Fruit fly (Drosophila melanogaster) whole organism, embryonic: ENCODE results near the gene GILT3.

Experiments used
- CG12299 ChIP-seq: fragments of 200-800 bp; sonication (Bioruptor generic); optimal IDR thresholded peaks from 2 replicates; lab custom pipeline; 2018; ENCODE audit warnings: missing biosample characterization, mild to moderate bottlenecking, missing genetic modification characterization
- CG1602 ChIP-seq: fragments of 200-800 bp; sonication (Bioruptor generic); optimal IDR thresholded peaks from 3 replicates; lab custom pipeline; 2016; ENCODE audit warnings: missing biosample characterization, missing genetic modification characterization
- CG30403 ChIP-seq: fragments of 200-800 bp; sonication (Bioruptor generic); optimal IDR thresholded peaks from 3 replicates; lab custom pipeline; 2016; ENCODE audit warnings: missing biosample characterization, missing genetic modification characterization
- CG6175 ChIP-seq: fragments of 200-800 bp; sonication (Bioruptor generic); IDR thresholded peaks from 3 replicates; pipeline ENCODE4 v1.3.6; 2022; ENCODE audit warnings: missing biosample characterization, missing genetic modification characterization
- CkIIα-i1 ChIP-seq: fragments of 200-800 bp; sonication (Bioruptor generic); IDR thresholded peaks from 2 replicates; pipeline ENCODE4 v1.3.6; 2022; ENCODE audit warnings: missing biosample characterization, missing genetic modification characterization
- Elba2 ChIP-seq: fragments of 200-800 bp; sonication (Bioruptor generic); optimal IDR thresholded peaks from 3 replicates; lab custom pipeline; 2016; ENCODE audit warnings: missing biosample characterization, missing genetic modification characterization
- Lpt ChIP-seq: fragments of >200 bp; optimal IDR thresholded peaks from 2 replicates; lab custom pipeline; 2018; ENCODE audit warnings: missing biosample characterization, missing genetic modification characterization
- Rx ChIP-seq: fragments of 200-800 bp; sonication (Bioruptor generic); IDR thresholded peaks from 2 replicates; pipeline ENCODE4 v1.3.6; 2022; ENCODE audit warnings: missing biosample characterization, missing genetic modification characterization
- Spps ChIP-seq: fragments of 200-800 bp; sonication (Bioruptor generic); optimal IDR thresholded peaks from 2 replicates; lab custom pipeline; 2018; ENCODE audit warnings: missing biosample characterization, mild to moderate bottlenecking, missing genetic modification characterization
- ap ChIP-seq: fragments of 200-800 bp; sonication (Bioruptor generic); IDR thresholded peaks from 2 replicates; pipeline ENCODE4 v1.3.6; 2022; ENCODE audit warnings: missing biosample characterization, missing genetic modification characterization
- bbx ChIP-seq: fragments of 200-800 bp; sonication (Bioruptor generic); IDR thresholded peaks from 2 replicates; pipeline ENCODE4 v1.3.6; 2022; ENCODE audit warnings: missing biosample characterization, missing genetic modification characterization; ENCODE audit not compliant: partially characterized antibody
- hbn ChIP-seq: fragments of 200-800 bp; sonication (Bioruptor generic); IDR thresholded peaks from 2 replicates; pipeline ENCODE4 v1.3.6; 2022; ENCODE audit warnings: missing biosample characterization, missing genetic modification characterization; ENCODE audit not compliant: partially characterized antibody

DNA sequence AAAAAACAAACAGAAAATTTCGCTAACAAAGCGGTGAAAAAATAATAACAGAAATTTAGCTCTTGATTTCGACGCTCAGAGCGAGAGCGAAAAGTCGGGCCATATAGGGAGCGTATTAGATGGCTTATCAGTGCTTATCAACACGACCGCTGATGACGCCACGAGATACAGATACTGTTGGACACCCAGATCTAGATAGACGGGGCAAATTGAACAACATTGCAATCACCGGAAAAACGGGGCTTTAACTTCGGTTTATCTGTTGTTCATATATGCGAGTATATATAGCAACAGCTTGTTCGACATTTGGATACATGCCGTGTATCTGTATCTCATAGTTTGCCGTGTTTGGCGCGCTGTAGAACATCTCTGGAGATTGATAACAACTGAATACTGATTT, 8.6 kb upstream of the GILT3 start:
- TF ChIP-seq CG12299 (tag; lab: Kevin White, UChicago), result no peak
- TF ChIP-seq Elba2 (GFP tag; lab: Kevin White, UChicago), result no peak
- no peak for TF ChIP-seq CG1602 (GFP tag; lab: Kevin White, UChicago)
- TF ChIP-seq CG30403 (GFP tag; lab: Kevin White, UChicago), result no peak
- no peak for TF ChIP-seq hbn (GFP tag; lab: Robert Waterston, UW)
- no peak for TF ChIP-seq Rx
- TF ChIP-seq Lpt (GFP tag; lab: Kevin White, UChicago), result no peak
- no peak for TF ChIP-seq CG6175 (GFP tag; lab: Robert Waterston, UW)
- no peak for TF ChIP-seq Spps
- no peak for TF ChIP-seq bbx (GFP tag; lab: Robert Waterston, UW)
- TF ChIP-seq ap (GFP tag; lab: Robert Waterston, UW), result no peak
- no peak for TF ChIP-seq CkIIα-i1 (GFP tag; lab: Robert Waterston, UW)
